Worm (Caenorhabditis elegans): ENCODE measurements around the gene amdh-1.

DNA sequence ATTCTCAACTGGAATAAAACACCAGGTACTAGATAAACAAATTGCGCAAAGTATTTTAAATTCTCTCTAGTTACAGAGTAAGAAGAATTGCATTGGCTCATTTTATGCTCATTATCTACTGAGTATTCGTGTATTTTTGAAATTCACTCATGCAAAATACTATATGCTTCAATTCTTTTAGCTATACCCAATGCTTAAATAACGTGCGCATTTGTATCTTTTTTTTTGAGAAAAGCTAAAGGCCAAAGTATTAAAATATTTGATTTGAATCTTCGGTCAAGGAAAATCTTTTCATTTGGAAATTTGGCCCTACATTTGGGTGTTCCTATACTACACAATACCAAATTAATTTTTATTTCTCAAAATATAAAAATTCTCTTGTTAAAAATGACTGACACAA is 10.4 kb downstream of the amdh-1 start, which contains the start of gene srg-4:
- TF ChIP-seq nhr-12 (tag; optimal IDR thresholded peaks at IDR 0.05) = no peak
- TF ChIP-seq egl-27 (tag; optimal IDR thresholded peaks at IDR 0.05) = no peak
- no peak for TF ChIP-seq nhr-237 (tag; optimal IDR thresholded peaks at IDR 0.05)
- TF ChIP-seq aly-2 (tag; optimal IDR thresholded peaks at IDR 0.05) = no peak
- no peak for TF ChIP-seq nhr-28 (tag; optimal IDR thresholded peaks at IDR 0.05)
- no peak for TF ChIP-seq nhr-77 (tag; optimal IDR thresholded peaks at IDR 0.05)
- no peak for TF ChIP-seq ztf-11 (tag; optimal IDR thresholded peaks at IDR 0.05)
